Fruit fly (Drosophila melanogaster): Measurements from ENCODE around the gene DCX-EMAP.

The DCX-EMAP gene

DNA sequence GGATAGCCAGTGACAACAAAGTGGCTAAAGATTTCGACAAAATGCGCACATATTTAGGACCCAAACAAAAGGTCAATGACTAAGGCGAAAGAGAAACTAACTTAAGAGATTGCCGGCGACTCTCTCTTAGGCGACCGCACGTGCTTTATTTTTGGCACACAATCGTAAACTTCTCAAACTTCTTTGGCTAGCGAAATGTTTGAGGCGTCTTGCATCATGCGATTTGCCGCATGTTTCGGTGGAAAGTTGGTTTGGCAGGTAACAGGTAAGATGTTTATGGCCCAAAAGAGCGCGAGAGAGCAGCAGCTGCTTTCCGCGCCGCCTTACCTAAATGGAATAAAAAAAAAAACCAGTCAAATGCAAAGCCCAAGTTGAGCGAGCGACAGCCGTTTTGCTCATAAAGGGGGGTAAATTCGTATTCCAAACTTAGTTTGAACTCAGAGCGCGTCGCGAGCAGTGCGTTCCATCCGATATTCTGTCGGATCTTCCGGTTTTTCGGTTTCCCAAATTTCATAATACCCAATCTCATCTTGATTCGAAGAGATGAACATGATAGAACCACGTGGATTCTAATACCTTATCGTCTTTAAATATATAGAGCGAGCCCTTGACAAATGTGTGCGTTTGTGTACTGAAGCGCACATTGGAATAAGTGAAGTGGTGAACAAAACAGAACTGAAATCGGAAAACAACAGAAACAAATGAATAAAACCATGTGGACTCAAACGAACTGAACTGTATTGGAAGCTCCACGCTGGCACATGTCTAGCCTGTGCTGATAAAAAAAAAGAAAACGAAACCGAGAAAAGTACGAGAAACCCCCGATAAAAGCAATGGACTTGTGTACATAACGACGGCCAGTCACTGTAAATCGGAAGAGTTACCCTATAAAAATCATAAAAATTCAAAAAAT is 83.6 kb downstream of the DCX-EMAP start (continued):
- TF ChIP-seq sc (optimal IDR thresholded peaks at IDR 0.05) (no peak), sc (GFP tag; optimal IDR thresholded peaks at IDR 0.05) (no peak), ERR (GFP tag; optimal IDR thresholded peaks at IDR 0.05) (no peak), Bdp1 (GFP tag; optimal IDR thresholded peaks at IDR 0.05) (no peak), otp (GFP tag; IDR thresholded peaks at IDR 0.05) (no peak), CG8281 (tag; optimal IDR thresholded peaks at IDR 0.05) (no peak), row (GFP tag; IDR thresholded peaks at IDR 0.05) (0 out of 3 replicates have a peak, but pooled peaks have one; percentile 16), Stat92E (GFP tag; optimal IDR thresholded peaks at IDR 0.05) (no peak), CG11398 (GFP tag; optimal IDR thresholded peaks at IDR 0.05) (no peak), aop (GFP tag; IDR thresholded peaks at IDR 0.05) (no peak), CG31441 (GFP tag; IDR thresholded peaks at IDR 0.05) (no peak), tna (GFP tag; IDR thresholded peaks at IDR 0.05; ENCODE audit: partially characterized antibody) (no peak), pum (GFP tag; optimal IDR thresholded peaks at IDR 0.05) (no peak), hth (optimal IDR thresholded peaks at IDR 0.05) (no peak), Scr (GFP tag; IDR thresholded peaks at IDR 0.05; ENCODE audit: partially characterized antibody) (no peak; the same call in 1 of the 2 replicates), lbe (GFP tag; optimal IDR thresholded peaks at IDR 0.05) (peak; percentile 25), Awh (GFP tag; IDR thresholded peaks at IDR 0.05) (no peak), Taf1 (GFP tag; IDR thresholded peaks at IDR 0.05) (no peak)

DNA sequence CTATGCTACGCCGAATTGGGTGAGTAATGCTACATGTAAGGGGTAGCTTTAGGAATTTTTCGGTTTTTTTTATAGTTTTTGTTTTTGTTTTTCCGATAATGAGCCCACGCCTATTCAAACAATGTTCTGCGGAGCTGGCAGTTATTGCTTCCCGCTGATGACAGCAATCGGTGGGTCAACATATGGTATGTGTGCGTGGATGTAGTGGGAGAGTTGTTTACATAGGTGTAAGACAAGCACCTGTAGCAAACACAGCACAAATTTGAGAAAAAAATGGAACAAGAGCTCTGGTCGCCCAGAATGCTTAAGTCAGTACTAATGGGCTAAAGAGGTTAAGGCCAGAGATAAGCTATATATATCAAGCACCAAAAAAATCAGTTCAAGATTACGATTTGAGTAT is 84.6 kb downstream of the DCX-EMAP start:
- peak; percentile 10 for TF ChIP-seq CG18599 (GFP tag; optimal IDR thresholded peaks at IDR 0.05)
- peak; percentile 12; the same call in 1 of the 3 replicates for TF ChIP-seq Dbx (GFP tag; IDR thresholded peaks at IDR 0.05)
- TF ChIP-seq bab2 (GFP tag; optimal IDR thresholded peaks at IDR 0.05): no peak
- TF ChIP-seq gt (GFP tag; IDR thresholded peaks at IDR 0.05): no peak
- no peak for TF ChIP-seq org-1 (GFP tag; optimal IDR thresholded peaks at IDR 0.05)
- TF ChIP-seq Hr78 (GFP tag; optimal IDR thresholded peaks at IDR 0.05): no peak
- TF ChIP-seq lab (GFP tag; optimal IDR thresholded peaks at IDR 0.05): peak; percentile 55
- TF ChIP-seq grau (tag; optimal IDR thresholded peaks at IDR 0.05): no peak
- no peak for TF ChIP-seq Trl (optimal IDR thresholded peaks at IDR 0.05)
- no peak for TF ChIP-seq Trl (GFP tag; optimal IDR thresholded peaks at IDR 0.05)
- TF ChIP-seq ATbp (GFP tag; optimal IDR thresholded peaks at IDR 0.05): peak; percentile 37
- no peak for TF ChIP-seq Optix (GFP tag; IDR thresholded peaks at IDR 0.05)
- no peak for TF ChIP-seq Usf (GFP tag; optimal IDR thresholded peaks at IDR 0.05)
- TF ChIP-seq CG17186 (GFP tag; optimal IDR thresholded peaks at IDR 0.05): no peak
- TF ChIP-seq Atf-2 (GFP tag; optimal IDR thresholded peaks at IDR 0.05): no peak
- TF ChIP-seq Ada2b (GFP tag; IDR thresholded peaks at IDR 0.05): no peak
- TF ChIP-seq CG1233 (GFP tag; optimal IDR thresholded peaks at IDR 0.05): peak; percentile 2
- TF ChIP-seq CG9797 (GFP tag; optimal IDR thresholded peaks at IDR 0.05): no peak
- TF ChIP-seq fd64A (GFP tag; optimal IDR thresholded peaks at IDR 0.05): peak; percentile 1
- no peak for TF ChIP-seq kay (GFP tag; optimal IDR thresholded peaks at IDR 0.05)
- TF ChIP-seq slou (GFP tag; optimal IDR thresholded peaks at IDR 0.05): no peak
- no peak for TF ChIP-seq Elba2 (GFP tag; optimal IDR thresholded peaks at IDR 0.05)
- no peak for TF ChIP-seq CG5953 (GFP tag; IDR thresholded peaks at IDR 0.05)
- TF ChIP-seq CG6813 (GFP tag; optimal IDR thresholded peaks at IDR 0.05): peak; percentile 48
- no peak for TF ChIP-seq unc-4 (GFP tag; IDR thresholded peaks at IDR 0.05; ENCODE audit: partially characterized antibody)
- TF ChIP-seq CG4424 (GFP tag; optimal IDR thresholded peaks at IDR 0.05): no peak
- TF ChIP-seq Bdp1 (GFP tag; optimal IDR thresholded peaks at IDR 0.05): no peak
- no peak for TF ChIP-seq exex (tag; optimal IDR thresholded peaks at IDR 0.05)
- TF ChIP-seq Xbp1 (GFP tag; optimal IDR thresholded peaks at IDR 0.05): no peak
- TF ChIP-seq CHES-1-like (GFP tag; optimal IDR thresholded peaks at IDR 0.05): no peak
- no peak for TF ChIP-seq z (GFP tag; IDR thresholded peaks at IDR 0.05)
- TF ChIP-seq trh (GFP tag; optimal IDR thresholded peaks at IDR 0.05): no peak
- TF ChIP-seq tup (GFP tag; optimal IDR thresholded peaks at IDR 0.05): no peak
